Fruit fly (Drosophila melanogaster) whole organism, adult: Measurements from ENCODE around the gene Atg18b.

Experiments used
- CG11617 ChIP-seq: fragments of 200-800 bp; sonication (Bioruptor generic); optimal IDR thresholded peaks from 2 replicates; lab custom pipeline; 2017; ENCODE audit warnings: mild to moderate bottlenecking, missing biosample characterization, missing genetic modification reagents, missing genetic modification characterization
- CG14711 ChIP-seq: fragments of 200-800 bp; sonication (Bioruptor generic); optimal IDR thresholded peaks from 2 replicates; lab custom pipeline; 2018; ENCODE audit warnings: missing biosample characterization, mild to moderate bottlenecking, missing genetic modification characterization, moderate library complexity
- CG1620 ChIP-seq: fragments of 200-800 bp; sonication (Bioruptor generic); optimal IDR thresholded peaks from 2 replicates; lab custom pipeline; 2016; ENCODE audit warnings: missing biosample characterization, missing genetic modification characterization
- CG5204 ChIP-seq: fragments of 200-800 bp; sonication (Bioruptor generic); optimal IDR thresholded peaks from 2 replicates; lab custom pipeline; 2016; ENCODE audit warnings: missing biosample characterization, missing genetic modification characterization
- CG7045 ChIP-seq: fragments of 200-800 bp; sonication (Bioruptor generic); optimal IDR thresholded peaks from 2 replicates; lab custom pipeline; 2017; ENCODE audit warnings: missing biosample characterization, mild to moderate bottlenecking, missing genetic modification characterization
- Clk ChIP-seq: fragments of 200-800 bp; sonication (Bioruptor generic); optimal IDR thresholded peaks from 2 replicates; lab custom pipeline; 2017; ENCODE audit warnings: missing biosample characterization, missing genetic modification characterization
- tj ChIP-seq: fragments of 200-800 bp; sonication (Bioruptor generic); optimal IDR thresholded peaks from 3 replicates; lab custom pipeline; 2017; ENCODE audit warnings: missing biosample characterization, mild to moderate bottlenecking, missing genetic modification characterization, moderate library complexity
- toe ChIP-seq: fragments of 200-800 bp; sonication (Bioruptor generic); optimal IDR thresholded peaks from 2 replicates; lab custom pipeline; 2016; ENCODE audit warnings: missing biosample characterization, missing genetic modification characterization

DNA sequence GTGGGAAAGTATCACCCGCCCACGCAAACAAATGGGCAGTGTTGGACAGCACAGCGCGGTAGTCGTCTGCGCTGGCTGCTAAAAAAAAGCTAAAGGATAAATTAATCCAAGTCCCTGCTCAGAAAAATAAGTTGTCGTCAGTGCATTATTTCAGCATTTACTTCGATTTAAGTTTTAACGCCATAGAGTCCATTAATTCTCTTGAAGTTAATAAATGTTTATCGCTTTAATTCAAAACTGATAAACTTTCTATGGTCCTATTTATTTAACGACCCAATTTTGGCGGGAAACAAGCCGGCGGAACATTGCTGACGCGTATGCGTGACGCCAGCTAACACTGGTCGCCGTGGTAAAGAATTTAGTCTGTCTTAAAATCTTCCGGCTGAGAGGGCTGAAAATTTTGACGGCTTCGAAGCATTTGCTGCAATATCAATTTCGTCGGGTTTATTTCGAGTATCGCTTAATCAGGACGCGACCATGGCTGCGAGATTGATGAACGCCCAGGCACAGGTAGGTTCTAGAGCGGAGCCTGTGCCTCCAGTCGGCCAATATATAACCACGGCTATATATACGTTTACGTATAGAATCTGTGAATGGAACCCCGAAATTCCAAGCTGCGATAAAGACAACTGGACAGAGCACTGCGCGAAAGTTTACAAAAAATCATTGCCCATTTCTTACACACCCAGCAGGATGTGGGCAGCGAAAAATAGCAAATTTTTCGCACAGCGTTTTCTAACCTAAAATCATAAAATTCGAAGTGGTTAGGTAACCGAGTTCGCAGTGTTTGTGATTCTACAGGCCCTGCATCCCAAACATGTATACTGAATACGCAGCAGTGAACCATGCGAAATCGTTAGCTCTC lies 51.8 kb downstream of the Atg18b start, which contains the start of the genes mAcon1, CG43345 and CG43346:
- TF ChIP-seq CG11617 (GFP tag; lab: Kevin White, UChicago) (peak; percentile 88), CG14711 (tag; lab: Kevin White, UChicago) (peak; percentile 72), CG5204 (GFP tag; lab: Kevin White, UChicago) (no peak), CG1620 (GFP tag; lab: Kevin White, UChicago) (peak; percentile 92), toe (no peak), Clk (GFP tag; lab: Kevin White, UChicago) (peak; percentile 84), tj (GFP tag; lab: Kevin White, UChicago) (peak; percentile 67), CG7045 (GFP tag; lab: Kevin White, UChicago) (peak; percentile 87)
